Worm (Caenorhabditis elegans): Measurements from ENCODE around the gene F57C7.4.
A peak's percentile ranks its signal among the peaks of the same experiment; 100 is the strongest.

F57C7.4 gene

ce11 chrX:10596420-10596907 lies 7.1 kb upstream of the F57C7.4 start:
- TF ChIP-seq syd-9 (tag; optimal IDR thresholded peaks at IDR 0.05) (no peak), nhr-232 (tag; optimal IDR thresholded peaks at IDR 0.05) (peak; percentile 7), C08G9.2 (tag; optimal IDR thresholded peaks at IDR 0.05) (peak; percentile 8), tbx-7 (tag; optimal IDR thresholded peaks at IDR 0.05) (no peak), ref-2 (tag; optimal IDR thresholded peaks at IDR 0.05) (peak; percentile 47), ceh-2 (tag; optimal IDR thresholded peaks at IDR 0.05) (peak; percentile 15), rnt-1 (tag; optimal IDR thresholded peaks at IDR 0.05) (peak; percentile 4), ztf-16 (tag; optimal IDR thresholded peaks at IDR 0.05) (no peak)

ce11 chrX:10594701-10595421 lies 5.5 kb upstream of the F57C7.4 start:
- no peak for TF ChIP-seq fax-1 (tag; optimal IDR thresholded peaks at IDR 0.05)
- TF ChIP-seq odd-2 (tag; optimal IDR thresholded peaks at IDR 0.05), result no peak
- no peak for TF ChIP-seq sox-2 (GFP tag; IDR thresholded peaks at IDR 0.05)
- TF ChIP-seq unc-55 (GFP tag; optimal IDR thresholded peaks at IDR 0.05), result peak; percentile 36
- TF ChIP-seq unc-42 (tag; optimal IDR thresholded peaks at IDR 0.05), result peak; percentile 89
- no peak for TF ChIP-seq gmeb-2 (tag; optimal IDR thresholded peaks at IDR 0.05)

ce11 chrX:10593756-10594376 lies 4.5 kb upstream of the F57C7.4 start:
- TF ChIP-seq tbx-2 (tag; optimal IDR thresholded peaks at IDR 0.05) (peak; percentile 29), unc-42 (tag; optimal IDR thresholded peaks at IDR 0.05) (peak; percentile 45), ceh-31 (tag; optimal IDR thresholded peaks at IDR 0.05) (peak; percentile 44), T23F11.4 (GFP tag; optimal IDR thresholded peaks at IDR 0.05) (peak; percentile 39), ceh-2 (tag; optimal IDR thresholded peaks at IDR 0.05) (peak; percentile 12), hlh-13 (GFP tag; optimal IDR thresholded peaks at IDR 0.05) (no peak), nfya-1 (tag; optimal IDR thresholded peaks at IDR 0.05) (peak; percentile 1), nhr-11 (tag; optimal IDR thresholded peaks at IDR 0.05) (no peak), ceh-19 (GFP tag; optimal IDR thresholded peaks at IDR 0.05) (peak; percentile 18)

DNA sequence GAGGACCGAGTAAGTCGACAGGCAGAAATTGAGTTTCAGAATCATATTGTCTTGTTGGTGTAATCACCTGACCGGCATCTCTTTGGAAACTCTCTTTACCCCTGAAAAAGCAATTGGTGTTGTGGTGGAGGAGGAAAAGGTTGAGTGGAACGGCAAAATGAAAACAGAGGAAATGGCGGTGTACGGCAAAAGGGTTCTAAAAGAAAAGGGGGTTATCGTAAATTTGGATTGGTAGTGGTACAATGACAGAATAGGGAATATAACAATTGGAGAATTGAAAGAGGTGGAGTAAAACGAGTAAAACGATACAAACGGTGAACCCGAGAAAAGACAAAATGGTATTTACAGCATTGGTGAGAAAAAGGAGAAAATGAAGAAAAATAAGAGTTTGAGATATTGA lies 3.9 kb upstream of the F57C7.4 start, which contains the start of gene sdn-1:
TSS of gene sdn-1 (minus strand) at position 101 of the 400 bp plus-strand sequence.
- no peak for TF ChIP-seq ttx-3 (tag; optimal IDR thresholded peaks at IDR 0.05)
- TF ChIP-seq hlh-6 (tag; optimal IDR thresholded peaks at IDR 0.05), result no peak
- no peak for TF ChIP-seq fkh-10 (GFP tag; optimal IDR thresholded peaks at IDR 0.05)
- no peak for TF ChIP-seq dmd-4 (tag; optimal IDR thresholded peaks at IDR 0.05; ENCODE audit: borderline replicate concordance)
- TF ChIP-seq sox-2 (GFP tag; IDR thresholded peaks at IDR 0.05), result no peak
- no peak for TF ChIP-seq C38D4.7 (GFP tag; optimal IDR thresholded peaks at IDR 0.05)
- TF ChIP-seq ama-1 (optimal IDR thresholded peaks at IDR 0.05), result no peak
- no peak for TF ChIP-seq pqm-1 (tag; optimal IDR thresholded peaks at IDR 0.05)
- TF ChIP-seq unc-42 (tag; optimal IDR thresholded peaks at IDR 0.05), result no peak

DNA sequence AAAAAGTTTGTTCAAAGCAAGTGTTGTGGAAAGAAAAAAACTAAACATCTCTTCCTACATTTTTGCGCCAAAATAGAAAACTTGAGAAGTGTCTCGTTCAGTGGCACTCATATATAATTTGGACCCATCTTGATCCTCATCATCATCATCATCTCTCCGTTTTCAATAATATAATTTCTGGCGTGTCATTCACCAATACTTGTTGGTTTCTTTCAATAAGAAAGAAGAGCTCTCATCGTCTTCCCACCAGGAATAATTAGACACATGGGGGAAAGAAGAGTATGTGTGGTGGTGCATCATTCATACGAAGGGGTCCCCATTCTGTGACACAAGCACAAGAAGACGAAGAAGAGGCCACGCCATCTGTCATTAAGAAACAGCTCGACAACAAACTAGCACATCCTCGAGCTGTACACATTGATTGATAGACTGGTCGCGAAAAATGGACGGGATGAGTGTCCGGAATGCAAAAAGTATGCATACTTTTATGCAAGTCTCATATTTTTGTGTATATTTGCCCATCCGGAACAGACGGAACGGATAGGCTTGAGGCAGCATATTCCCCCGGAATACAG lies 1.9 kb upstream of the F57C7.4 start:
- TF ChIP-seq odd-2 (tag; optimal IDR thresholded peaks at IDR 0.05) (no peak), unc-42 (tag; optimal IDR thresholded peaks at IDR 0.05) (peak; percentile 60), tbx-7 (tag; optimal IDR thresholded peaks at IDR 0.05) (no peak), sdc-2 (tag; optimal IDR thresholded peaks at IDR 0.05) (no peak), elt-4 (tag; optimal IDR thresholded peaks at IDR 0.05) (no peak), fax-1 (tag; optimal IDR thresholded peaks at IDR 0.05) (no peak), sox-4 (tag; optimal IDR thresholded peaks at IDR 0.05) (no peak), eyg-1 (tag; optimal IDR thresholded peaks at IDR 0.05) (no peak), ceh-30 (tag; optimal IDR thresholded peaks at IDR 0.05) (no peak), tbx-2 (tag; optimal IDR thresholded peaks at IDR 0.05) (no peak), zip-5 (tag; optimal IDR thresholded peaks at IDR 0.05) (no peak), unc-55 (GFP tag; optimal IDR thresholded peaks at IDR 0.05) (no peak), ets-4 (tag; optimal IDR thresholded peaks at IDR 0.05) (no peak), nfya-1 (tag; optimal IDR thresholded peaks at IDR 0.05) (peak; percentile 31), ttx-3 (tag; optimal IDR thresholded peaks at IDR 0.05) (no peak)

Data from whole organism, late embryonic.